Worm (Caenorhabditis elegans) whole organism, young adult: Measurements from ENCODE around the gene snx-1.

Source experiments
- ccch-3 ChIP-seq: fragments of 200-800 bp; sonication (Bioruptor generic); optimal IDR thresholded peaks from 2 replicates; lab custom pipeline; 2018; ENCODE audit warnings: mild to moderate bottlenecking, missing genetic modification characterization, missing compliant biosample characterization
- dpl-1 ChIP-seq: fragments of 150-350 bp; optimal IDR thresholded peaks from 2 replicates; lab custom pipeline; 2014; ENCODE audit warnings: missing biosample characterization, missing genetic modification reagents, missing genetic modification characterization
- hsf-1 ChIP-seq: fragments of 200-800 bp; sonication (Bioruptor generic); IDR thresholded peaks from 2 replicates; pipeline ENCODE4 v1.3.6; 2022; ENCODE audit warnings: missing genetic modification reagents, missing genetic modification characterization, missing compliant biosample characterization
- lin-54 ChIP-seq: fragments of 200-800 bp; sonication (Bioruptor generic); optimal IDR thresholded peaks from 2 replicates; lab custom pipeline; 2018; ENCODE audit warnings: mild to moderate bottlenecking, missing genetic modification characterization, missing compliant biosample characterization
- nhr-120 ChIP-seq: fragments of 200-800 bp; sonication (Bioruptor generic); IDR thresholded peaks from 2 replicates; pipeline ENCODE4 v1.3.6; 2022; ENCODE audit warnings: missing genetic modification characterization, missing compliant biosample characterization
- unc-62 ChIP-seq: fragments of 150-350 bp; optimal IDR thresholded peaks from 2 replicates; lab custom pipeline; 2014; ENCODE audit warnings: missing biosample characterization, missing genetic modification reagents, missing genetic modification characterization
- ztf-22 ChIP-seq: fragments of 200-800 bp; sonication (Bioruptor generic); optimal IDR thresholded peaks from 2 replicates; lab custom pipeline; 2018; ENCODE audit warnings: mild to moderate bottlenecking, missing genetic modification characterization, moderate library complexity, missing compliant biosample characterization

DNA sequence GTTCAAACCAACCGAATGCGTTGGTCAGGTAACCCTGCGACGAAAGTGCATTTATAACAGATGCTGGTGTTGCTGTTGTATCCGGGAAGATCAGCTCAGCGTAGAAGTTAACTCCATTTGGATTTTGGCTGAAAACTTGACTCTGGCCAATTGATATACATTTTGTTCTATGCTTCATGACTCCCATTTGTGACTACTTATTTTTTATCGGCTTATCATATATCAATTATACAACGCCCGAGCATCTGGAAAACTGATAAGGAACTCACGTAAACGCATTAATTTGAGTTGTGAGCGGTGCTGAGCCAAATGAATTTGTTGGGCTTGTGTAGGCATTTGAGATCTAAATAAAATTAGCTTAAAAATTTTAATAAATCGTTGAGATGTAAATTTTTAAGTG lies 18.6 kb downstream of the snx-1 start:
- TF ChIP-seq lin-54 (GFP tag; lab: Kevin White, UChicago): no peak
- TF ChIP-seq unc-62 (GFP tag; lab: Kevin White, UChicago): no peak
- no peak for TF ChIP-seq nhr-120 (GFP tag; lab: Robert Waterston, UW)
- no peak for TF ChIP-seq ccch-3 (GFP tag; lab: Kevin White, UChicago)
- no peak for TF ChIP-seq hsf-1
- no peak for TF ChIP-seq ztf-22 (GFP tag; lab: Kevin White, UChicago)
- TF ChIP-seq dpl-1 (GFP tag; lab: Kevin White, UChicago): no peak
